Fruit fly (Drosophila melanogaster): ENCODE data around the gene Targ1.

Gene Targ1

dm6 chr3L:21239999-21240509 is 37.4 kb upstream of the Targ1 start (continued):
- TF ChIP-seq CG10669 (GFP tag; optimal IDR thresholded peaks at IDR 0.05): no peak
- TF ChIP-seq CG10631 (GFP tag; optimal IDR thresholded peaks at IDR 0.05): no peak
- no peak for TF ChIP-seq salr (GFP tag; optimal IDR thresholded peaks at IDR 0.05)
- TF ChIP-seq dsx (GFP tag; optimal IDR thresholded peaks at IDR 0.05; ENCODE audit: poor library complexity, severe bottlenecking): peak; percentile 22
- no peak for TF ChIP-seq Hr4 (GFP tag; optimal IDR thresholded peaks at IDR 0.05)
- peak; percentile 87 for TF ChIP-seq Blimp-1 (GFP tag; optimal IDR thresholded peaks at IDR 0.05)
- peak; percentile 58 for TF ChIP-seq Sox14 (GFP tag; optimal IDR thresholded peaks at IDR 0.05)
- no peak for TF ChIP-seq CG34406 (GFP tag; optimal IDR thresholded peaks at IDR 0.05)
- TF ChIP-seq dac (GFP tag; optimal IDR thresholded peaks at IDR 0.05): no peak
- TF ChIP-seq CG4318 (GFP tag; optimal IDR thresholded peaks at IDR 0.05): no peak
- peak; percentile 34 for TF ChIP-seq net (GFP tag; optimal IDR thresholded peaks at IDR 0.05)
- no peak for TF ChIP-seq CG6808 (GFP tag; optimal IDR thresholded peaks at IDR 0.05)
- TF ChIP-seq spab (GFP tag; optimal IDR thresholded peaks at IDR 0.05): no peak
- peak; percentile 61 for TF ChIP-seq Sox102F (GFP tag; optimal IDR thresholded peaks at IDR 0.05)
- TF ChIP-seq OdsH (GFP tag; optimal IDR thresholded peaks at IDR 0.05): no peak
- no peak for TF ChIP-seq acj6 (GFP tag; optimal IDR thresholded peaks at IDR 0.05)
- TF ChIP-seq Ets96B (tag; optimal IDR thresholded peaks at IDR 0.05): no peak
- no peak for TF ChIP-seq Sox15 (GFP tag; optimal IDR thresholded peaks at IDR 0.05)
- peak; percentile 7 for TF ChIP-seq Lpt (GFP tag; optimal IDR thresholded peaks at IDR 0.05)
- TF ChIP-seq fd59A (GFP tag; optimal IDR thresholded peaks at IDR 0.05): no peak
- TF ChIP-seq Gug (GFP tag; IDR thresholded peaks at IDR 0.05): 0 out of 2 replicates have a peak, but pooled peaks have one; percentile 11
- TF ChIP-seq fd85E (GFP tag; optimal IDR thresholded peaks at IDR 0.05): peak; percentile 0
- peak; percentile 89 for TF ChIP-seq Eip78C (GFP tag)
- TF ChIP-seq CG32006 (GFP tag; optimal IDR thresholded peaks at IDR 0.05): no peak
- no peak for TF ChIP-seq cyc (GFP tag; optimal IDR thresholded peaks at IDR 0.05)
- no peak for TF ChIP-seq CG8319 (GFP tag; optimal IDR thresholded peaks at IDR 0.05)
- no peak for TF ChIP-seq CG1621 (tag; optimal IDR thresholded peaks at IDR 0.05)
- no peak for TF ChIP-seq CG11762 (GFP tag; optimal IDR thresholded peaks at IDR 0.05; ENCODE audit: insufficient read depth)

DNA sequence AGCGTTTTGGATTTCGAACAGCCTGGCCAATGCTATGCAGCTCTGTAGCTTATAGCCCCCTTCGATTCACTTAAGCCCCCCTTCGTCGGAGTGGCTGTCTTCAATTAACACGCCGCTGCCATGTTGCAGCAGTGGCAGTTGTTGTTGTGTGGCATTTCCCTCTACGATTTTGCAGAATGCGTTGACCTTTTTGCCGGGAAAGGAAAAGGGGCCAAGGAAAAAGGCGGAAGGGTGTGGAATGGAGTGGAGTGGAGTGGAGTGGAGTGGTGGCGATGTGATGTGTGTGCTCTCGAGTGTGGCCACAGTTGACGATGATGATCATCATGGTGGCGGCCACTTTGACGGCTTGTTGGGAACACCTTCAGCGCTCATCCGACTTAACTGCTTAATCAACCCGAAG is 35.7 kb upstream of the Targ1 start:
- TF ChIP-seq fd85E (GFP tag; optimal IDR thresholded peaks at IDR 0.05): no peak
- TF ChIP-seq topi (GFP tag; optimal IDR thresholded peaks at IDR 0.05): no peak
- TF ChIP-seq Sox14 (GFP tag; optimal IDR thresholded peaks at IDR 0.05): no peak
- peak; percentile 4 for TF ChIP-seq Eip78C (GFP tag)
- peak; percentile 30 for TF ChIP-seq svp (GFP tag)
- no peak for TF ChIP-seq Hr4 (GFP tag; optimal IDR thresholded peaks at IDR 0.05)
- no peak for TF ChIP-seq fd59A (GFP tag; optimal IDR thresholded peaks at IDR 0.05)
- no peak for TF ChIP-seq CG9139 (GFP tag; optimal IDR thresholded peaks at IDR 0.05)
- TF ChIP-seq CG7368 (GFP tag; optimal IDR thresholded peaks at IDR 0.05): no peak

DNA sequence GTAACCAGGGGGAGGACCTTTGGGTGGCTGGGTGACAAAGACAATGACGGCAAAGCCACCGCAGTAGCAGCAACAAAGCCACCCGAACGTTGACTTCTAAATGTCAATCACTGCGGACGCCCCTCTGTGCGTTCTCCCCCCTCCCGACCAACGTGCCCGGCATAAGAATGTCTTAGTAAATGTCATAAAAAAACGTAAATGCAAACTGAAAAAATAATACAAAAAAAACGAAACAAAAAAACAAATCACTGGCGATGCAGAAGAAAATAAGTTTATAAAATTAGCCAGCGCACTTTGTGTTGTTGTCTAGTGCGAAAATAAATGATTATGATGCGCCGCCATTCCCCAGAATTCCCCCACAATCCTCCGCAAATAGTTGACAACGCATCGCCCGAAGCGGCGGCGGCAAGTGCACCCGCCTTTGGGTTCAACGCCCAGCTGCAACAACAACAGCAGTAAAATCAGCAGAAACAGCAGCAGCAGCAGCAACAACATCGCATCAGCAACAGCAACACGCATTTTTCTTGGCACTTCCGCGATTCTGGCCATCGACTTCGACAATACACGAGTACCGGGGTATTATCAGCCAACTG is 34.4 kb upstream of the Targ1 start:
- TF ChIP-seq CG6808 (GFP tag; optimal IDR thresholded peaks at IDR 0.05): peak; percentile 6
- no peak for TF ChIP-seq dsx (GFP tag; optimal IDR thresholded peaks at IDR 0.05; ENCODE audit: poor library complexity, severe bottlenecking)
- no peak for TF ChIP-seq lz (GFP tag; optimal IDR thresholded peaks at IDR 0.05)
- TF ChIP-seq CG3032 (tag; optimal IDR thresholded peaks at IDR 0.05): no peak
- TF ChIP-seq fd85E (GFP tag; optimal IDR thresholded peaks at IDR 0.05): no peak
- no peak for TF ChIP-seq CG9139 (GFP tag; optimal IDR thresholded peaks at IDR 0.05)
- TF ChIP-seq CG11294 (GFP tag; IDR thresholded peaks at IDR 0.05): 0 out of 2 replicates have a peak, but pooled peaks have one; percentile 17
- peak; percentile 12 for TF ChIP-seq OdsH (GFP tag; optimal IDR thresholded peaks at IDR 0.05)
- no peak for TF ChIP-seq CG6792 (GFP tag; optimal IDR thresholded peaks at IDR 0.05)
- TF ChIP-seq Sox15 (GFP tag; optimal IDR thresholded peaks at IDR 0.05): no peak
- peak; percentile 69; the same call in 1 of the 3 replicates for TF ChIP-seq CG6163 (GFP tag; IDR thresholded peaks at IDR 0.05)
- TF ChIP-seq Hr4 (GFP tag; optimal IDR thresholded peaks at IDR 0.05): peak; percentile 43
- no peak for TF ChIP-seq Eip75B (GFP tag; optimal IDR thresholded peaks at IDR 0.05)
- no peak for TF ChIP-seq Met (GFP tag; optimal IDR thresholded peaks at IDR 0.05)
- no peak for TF ChIP-seq svp (GFP tag)
- peak; percentile 26 for TF ChIP-seq CG3919 (GFP tag; optimal IDR thresholded peaks at IDR 0.05)
- peak; percentile 4 for TF ChIP-seq achi (GFP tag; optimal IDR thresholded peaks at IDR 0.05)
- peak; percentile 83 for TF ChIP-seq Eip78C (GFP tag)
- no peak for TF ChIP-seq CG8319 (GFP tag; optimal IDR thresholded peaks at IDR 0.05)
- TF ChIP-seq cyc (GFP tag; optimal IDR thresholded peaks at IDR 0.05): no peak
- no peak for TF ChIP-seq CG34406 (GFP tag; optimal IDR thresholded peaks at IDR 0.05)
- TF ChIP-seq net (GFP tag; optimal IDR thresholded peaks at IDR 0.05): peak; percentile 36
- peak; percentile 48 for TF ChIP-seq CG16779 (tag; optimal IDR thresholded peaks at IDR 0.05)
- TF ChIP-seq Ets21C (GFP tag; optimal IDR thresholded peaks at IDR 0.05): no peak
- TF ChIP-seq salr (GFP tag; optimal IDR thresholded peaks at IDR 0.05): peak in 1 of 2 experiments; percentile 70
- TF ChIP-seq CG8119 (GFP tag; IDR thresholded peaks at IDR 0.05): peak; percentile 85
- no peak for TF ChIP-seq CG31627 (GFP tag; optimal IDR thresholded peaks at IDR 0.05)
- TF ChIP-seq CG10669 (GFP tag; optimal IDR thresholded peaks at IDR 0.05): no peak

Data from whole organism, prepupa.